Fruit fly (Drosophila melanogaster) whole organism: Measurements from ENCODE around the gene lectin-21Cb.

Experiments used
- CG8478 ChIP-seq: fragments of >200 bp; optimal IDR thresholded peaks from 2 replicates; lab custom pipeline; 2018; ENCODE audit warnings: inconsistent platforms
- Dll ChIP-seq: fragments of >200 bp; optimal IDR thresholded peaks from 2 replicates; lab custom pipeline; 2017
- pan ChIP-seq: fragments of >200 bp; optimal IDR thresholded peaks from 2 replicates; lab custom pipeline; 2017
- psq ChIP-seq: fragments of >200 bp; optimal IDR thresholded peaks from 2 replicates; lab custom pipeline; 2017
- usp ChIP-seq: fragments of >200 bp; optimal IDR thresholded peaks from 2 replicates; lab custom pipeline; 2017; ENCODE audit warnings: missing biosample characterization, missing genetic modification characterization, mixed read lengths

DNA sequence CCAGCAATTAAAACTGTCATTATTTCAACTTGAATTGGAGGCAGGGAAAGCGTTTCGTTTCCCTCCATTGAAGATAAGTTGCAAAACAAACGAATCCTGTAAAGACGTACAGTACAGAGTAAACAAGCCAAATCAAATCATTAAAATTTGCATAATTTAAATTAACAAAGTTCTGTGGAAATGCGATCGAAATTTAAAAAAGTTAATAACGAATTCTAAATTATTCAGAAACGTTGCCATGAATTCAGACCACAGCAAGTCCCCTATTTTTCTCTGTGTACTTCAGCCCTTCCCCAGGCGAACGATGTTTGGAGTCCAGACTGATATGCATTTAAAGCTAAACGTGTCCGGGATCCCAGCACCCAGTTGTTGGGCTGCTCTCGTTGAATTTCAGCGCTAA, 37.0 kb upstream of the lectin-21Cb start:
- TF ChIP-seq CG8478 (lab: Kevin White, UChicago) (no peak), pan (lab: Kevin White, UChicago) (no peak), psq (no peak), usp (GFP tag; lab: Kevin White, UChicago) (no peak), Dll (lab: Kevin White, UChicago) (no peak)
